Worm (Caenorhabditis elegans) whole organism, midembryonic: Measurements from ENCODE around the gene F21C10.5.

Experiments
- cog-1 ChIP-seq: sonication (generic microtip); optimal IDR thresholded peaks from 2 replicates; lab custom pipeline; 2016; ENCODE audit warnings: missing genetic modification characterization, missing compliant biosample characterization
- flt-1 ChIP-seq: fragments of 200-800 bp; sonication (Bioruptor generic); IDR thresholded peaks from 2 replicates; pipeline ENCODE4 v1.3.6; 2022; ENCODE audit warnings: missing genetic modification characterization, missing compliant biosample characterization
- klf-2 ChIP-seq: fragments of 200-800 bp; sonication (Bioruptor generic); conservative IDR thresholded peaks from 2 replicates; pipeline ENCODE4 v1.3.6; 2022; ENCODE audit warnings: missing genetic modification reagents, missing genetic modification characterization, missing compliant biosample characterization
- ref-1 ChIP-seq: fragments of 200-800 bp; sonication (Bioruptor generic); conservative IDR thresholded peaks from 2 replicates; pipeline ENCODE4 v1.3.6; 2022; ENCODE audit warnings: missing genetic modification reagents, missing genetic modification characterization, missing compliant biosample characterization
- ztf-29 ChIP-seq: fragments of 200-800 bp; sonication (Bioruptor generic); IDR thresholded peaks from 2 replicates; pipeline ENCODE4 v1.3.6; 2022; ENCODE audit warnings: missing genetic modification reagents, missing genetic modification characterization, missing compliant biosample characterization

DNA sequence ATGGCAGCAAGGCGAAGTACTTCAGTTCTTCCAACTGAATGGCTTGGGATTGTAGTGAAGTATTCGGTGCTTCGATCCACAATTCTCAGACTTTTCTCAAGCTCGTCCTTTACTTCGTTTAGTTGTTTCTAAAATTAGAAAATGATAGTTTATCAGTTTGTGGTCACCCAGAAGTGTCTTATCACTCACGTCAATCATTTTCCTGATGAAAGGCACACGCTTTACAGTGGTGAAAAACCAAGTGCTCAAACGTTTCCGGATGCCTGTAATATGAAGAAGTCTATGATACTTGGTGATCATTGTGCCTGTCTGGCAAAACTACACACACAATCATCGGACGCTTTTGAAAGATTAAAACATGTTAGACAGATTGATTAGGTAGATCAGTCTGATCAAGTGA lies 20.8 kb downstream of the F21C10.5 start:
- TF ChIP-seq flt-1 (no peak), klf-2 (no peak), ref-1 (GFP tag; lab: Robert Waterston, UW) (no peak), cog-1 (no peak), ztf-29 (GFP tag; lab: Robert Waterston, UW) (no peak)
